Fruit fly (Drosophila melanogaster): ENCODE data around the gene vilya.

DNA sequence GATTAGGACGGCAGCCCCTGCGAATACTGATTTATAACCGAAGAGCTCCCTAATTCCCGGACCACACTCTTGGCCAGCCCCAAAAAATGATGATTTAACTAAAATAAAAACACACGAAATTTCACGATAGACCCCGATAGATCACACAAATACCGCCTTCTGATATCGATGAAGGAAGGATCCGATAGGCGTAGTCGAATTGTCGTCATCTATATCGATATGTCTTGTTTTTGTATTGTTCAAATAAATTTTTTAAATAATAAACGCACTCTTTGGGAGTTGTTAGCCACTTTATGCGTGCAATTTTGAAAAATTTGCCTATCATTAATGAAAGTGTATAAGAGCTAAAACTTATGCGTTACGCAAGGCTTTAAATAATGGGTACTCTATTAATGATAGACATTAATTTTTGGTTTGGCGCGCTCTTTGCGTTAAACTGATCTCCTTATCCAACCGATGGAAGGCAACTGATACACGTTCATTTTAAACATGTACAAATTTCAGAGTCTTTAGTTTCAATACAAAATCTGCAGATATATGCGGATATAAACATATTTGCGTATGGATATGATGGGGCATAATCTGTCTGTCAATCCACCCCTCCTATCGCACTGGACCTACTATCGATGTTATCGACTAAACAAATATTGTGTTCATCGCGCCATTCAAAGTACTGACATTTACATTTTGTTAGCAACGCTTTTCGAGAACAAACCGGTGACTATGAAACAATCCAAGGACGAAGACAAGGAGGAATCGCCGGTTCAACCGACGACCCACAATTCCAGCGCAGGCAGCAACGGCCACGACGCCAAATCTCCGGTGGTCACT, 28.2 kb upstream of the vilya start, which contains the start of the genes Spg7 and Lint-O:
- TF ChIP-seq Sin3A (optimal IDR thresholded peaks at IDR 0.05) = no peak
- TF ChIP-seq insv (optimal IDR thresholded peaks at IDR 0.05) = no peak
- TF ChIP-seq h (optimal IDR thresholded peaks at IDR 0.05) = no peak
- TF ChIP-seq psq (optimal IDR thresholded peaks at IDR 0.05) = no peak
- no peak for TF ChIP-seq Myc (optimal IDR thresholded peaks at IDR 0.05)
